Worm (Caenorhabditis elegans) whole organism, L2 larva: Measurements from ENCODE around the gene subs-4.

Source experiments
- C34F6.9 ChIP-seq: fragments of 150-350 bp; optimal IDR thresholded peaks from 2 replicates; lab custom pipeline; 2014; ENCODE audit warnings: missing biosample characterization, missing genetic modification characterization
- Y55F3AM.14 ChIP-seq: fragments of 200-800 bp; sonication (Bioruptor generic); optimal IDR thresholded peaks from 2 replicates; lab custom pipeline; 2018; ENCODE audit warnings: mild to moderate bottlenecking, missing genetic modification characterization, missing compliant biosample characterization
- ZK546.5 ChIP-seq: sonication (generic microtip); optimal IDR thresholded peaks from 2 replicates; lab custom pipeline; 2017; ENCODE audit warnings: missing biosample characterization, missing genetic modification characterization
- aly-2 ChIP-seq: fragments of 150-350 bp; optimal IDR thresholded peaks from 2 replicates; lab custom pipeline; 2014; ENCODE audit warnings: missing biosample characterization, missing genetic modification characterization
- blmp-1 ChIP-seq: sonication (generic microtip); optimal IDR thresholded peaks from 2 replicates; lab custom pipeline; 2017; ENCODE audit warnings: missing genetic modification characterization, mild to moderate bottlenecking, missing compliant biosample characterization, antibody characterized with exemption, moderate library complexity; ENCODE audit not compliant: insufficient read depth
- crh-2 ChIP-seq: sonication (generic microtip); optimal IDR thresholded peaks from 2 replicates; lab custom pipeline; 2017; ENCODE audit warnings: missing biosample characterization, missing genetic modification characterization
- dmd-4 ChIP-seq: sonication (generic microtip); optimal IDR thresholded peaks from 2 replicates; lab custom pipeline; 2017; ENCODE audit warnings: missing biosample characterization, missing genetic modification characterization
- egl-27 ChIP-seq: sonication (generic microtip); optimal IDR thresholded peaks from 3 replicates; lab custom pipeline; 2017; ENCODE audit warnings: missing biosample characterization, missing genetic modification reagents, missing genetic modification characterization
- gmeb-1 ChIP-seq: fragments of 150-350 bp; optimal IDR thresholded peaks from 2 replicates; lab custom pipeline; 2014; ENCODE audit warnings: missing biosample characterization, missing genetic modification characterization
- lin-13 ChIP-seq: fragments of 150-350 bp; optimal IDR thresholded peaks from 2 replicates; lab custom pipeline; 2014; ENCODE audit warnings: missing biosample characterization, missing genetic modification reagents, missing genetic modification characterization
- lin-39 ChIP-seq: fragments of 150-350 bp; optimal IDR thresholded peaks from 2 replicates; lab custom pipeline; 2014; ENCODE audit warnings: missing biosample characterization, missing genetic modification reagents, missing genetic modification characterization
- lsy-2 ChIP-seq, 2 experiments: fragments of 150-350 bp in 1 of 2; sonication (generic microtip) in 1 of 2; optimal IDR thresholded peaks; 2 replicates each; lab custom pipeline; 2014 to 2017; ENCODE audit warnings: missing biosample characterization in 2 of 2, missing genetic modification characterization in 2 of 2
- nhr-10 ChIP-seq: sonication (generic microtip); optimal IDR thresholded peaks from 2 replicates; lab custom pipeline; 2017; ENCODE audit warnings: missing biosample characterization, missing genetic modification characterization
- nhr-11 ChIP-seq: fragments of 150-350 bp; optimal IDR thresholded peaks from 2 replicates; lab custom pipeline; 2014; ENCODE audit warnings: missing biosample characterization, missing genetic modification characterization
- nhr-12 ChIP-seq: fragments of 150-350 bp; optimal IDR thresholded peaks from 2 replicates; lab custom pipeline; 2014; ENCODE audit warnings: missing biosample characterization, missing genetic modification characterization
- nhr-129 ChIP-seq: fragments of 150-350 bp; optimal IDR thresholded peaks from 2 replicates; lab custom pipeline; 2014; ENCODE audit warnings: missing biosample characterization, missing genetic modification characterization
- nhr-23 ChIP-seq: fragments of 150-350 bp; optimal IDR thresholded peaks from 2 replicates; lab custom pipeline; 2014; ENCODE audit warnings: missing biosample characterization, missing genetic modification reagents, missing genetic modification characterization
- nhr-237 ChIP-seq: fragments of 150-350 bp; optimal IDR thresholded peaks from 2 replicates; lab custom pipeline; 2014; ENCODE audit warnings: missing biosample characterization, missing genetic modification characterization
- nhr-25 ChIP-seq: fragments of 150-350 bp; sonication (generic microtip); optimal IDR thresholded peaks from 3 replicates; lab custom pipeline; 2014; ENCODE audit warnings: missing biosample characterization, missing genetic modification characterization
- nhr-77 ChIP-seq: fragments of 150-350 bp; optimal IDR thresholded peaks from 2 replicates; lab custom pipeline; 2014; ENCODE audit warnings: missing biosample characterization, missing genetic modification characterization
- peb-1 ChIP-seq: fragments of 150-350 bp; optimal IDR thresholded peaks from 2 replicates; lab custom pipeline; 2014; ENCODE audit warnings: missing biosample characterization, missing genetic modification characterization
- sem-4 ChIP-seq: fragments of 150-350 bp; optimal IDR thresholded peaks from 2 replicates; lab custom pipeline; 2014; ENCODE audit warnings: missing biosample characterization, missing genetic modification reagents, missing genetic modification characterization
- skn-1 ChIP-seq: sonication (generic microtip); optimal IDR thresholded peaks from 2 replicates; lab custom pipeline; 2017; ENCODE audit warnings: missing biosample characterization, missing genetic modification characterization
- sma-9 ChIP-seq, 2 experiments: fragments of 150-350 bp in 1 of 2; sonication (generic microtip) in 1 of 2; optimal IDR thresholded peaks; 2 replicates each; lab custom pipeline; 2014 to 2016; ENCODE audit warnings: missing genetic modification characterization in 2 of 2, mild to moderate bottlenecking in 1 of 2, missing biosample characterization in 1 of 2, missing compliant biosample characterization in 1 of 2, missing genetic modification reagents in 1 of 2, moderate library complexity in 1 of 2
- snpc-4 ChIP-seq: fragments of 150-350 bp; optimal IDR thresholded peaks from 2 replicates; lab custom pipeline; 2014; ENCODE audit warnings: missing biosample characterization, missing genetic modification characterization
- unc-39 ChIP-seq: fragments of 150-350 bp; optimal IDR thresholded peaks from 2 replicates; lab custom pipeline; 2014; ENCODE audit warnings: missing biosample characterization, missing genetic modification characterization
- zag-1 ChIP-seq: fragments of 150-350 bp; optimal IDR thresholded peaks from 2 replicates; lab custom pipeline; 2014; ENCODE audit warnings: missing biosample characterization, missing genetic modification characterization
- ztf-1 ChIP-seq: fragments of 200-800 bp; sonication (Bioruptor generic); conservative IDR thresholded peaks from 2 replicates; pipeline ENCODE4 v1.3.6; 2022; ENCODE audit warnings: missing genetic modification characterization, missing compliant biosample characterization
- ztf-11 ChIP-seq: sonication (generic microtip); optimal IDR thresholded peaks from 2 replicates; lab custom pipeline; 2017; ENCODE audit warnings: missing biosample characterization, missing genetic modification characterization

subs-4 gene

ce11 chrIII:11358273-11358672 lies 23.7 kb upstream of the subs-4 start:
- TF ChIP-seq aly-2 (tag; lab: Kevin White, UChicago) (no peak), skn-1 (tag; lab: Kevin White, UChicago) (no peak), nhr-23 (tag; lab: Kevin White, UChicago) (no peak)

- TF ChIP-seq skn-1 (tag; lab: Kevin White, UChicago), result no peak
- TF ChIP-seq gmeb-1, result no peak
- no peak for TF ChIP-seq unc-39
- TF ChIP-seq blmp-1 (tag; lab: Kevin White, UChicago), result no peak
- TF ChIP-seq lin-13 (GFP tag; lab: Kevin White, UChicago), result no peak
- no peak for TF ChIP-seq ztf-11
- TF ChIP-seq nhr-12, result no peak
- no peak for TF ChIP-seq lsy-2 (tag; optimal IDR thresholded peaks at IDR 0.05; lab: Kevin White, UChicago)
- no peak for TF ChIP-seq aly-2 (tag; lab: Kevin White, UChicago)
- no peak for TF ChIP-seq dmd-4 (tag; lab: Kevin White, UChicago)
- TF ChIP-seq Y55F3AM.14 (GFP tag; lab: Kevin White, UChicago), result no peak
- TF ChIP-seq nhr-11 (tag; lab: Kevin White, UChicago), result no peak
- no peak for TF ChIP-seq ztf-1 (GFP tag; lab: Robert Waterston, UW)
- TF ChIP-seq nhr-25 (tag; lab: Kevin White, UChicago), result no peak
Measured at ce11 chrIII:11359422-11359821, 22.6 kb upstream of the subs-4 start.

ce11 chrIII:11360156-11360555 lies 21.9 kb upstream of the subs-4 start, which contains the start of gene T28D6.4:
Gene T28D6.4 (plus strand): TSS chrIII:11360456.
- no peak for TF ChIP-seq C34F6.9 (tag; lab: Kevin White, UChicago)
- no peak for TF ChIP-seq nhr-237
- no peak for TF ChIP-seq lin-39 (tag; lab: Kevin White, UChicago)
- no peak for TF ChIP-seq peb-1 (tag; lab: Kevin White, UChicago)
- TF ChIP-seq sem-4 (tag; lab: Kevin White, UChicago), result no peak
- no peak for TF ChIP-seq skn-1 (tag; lab: Kevin White, UChicago)
- no peak for TF ChIP-seq egl-27 (tag; lab: Kevin White, UChicago)
- TF ChIP-seq unc-39, result no peak

- no peak for TF ChIP-seq nhr-237
- no peak for TF ChIP-seq crh-2 (tag; lab: Kevin White, UChicago)
- TF ChIP-seq blmp-1 (tag; lab: Kevin White, UChicago), result no peak
- no peak for TF ChIP-seq lsy-2 (tag; optimal IDR thresholded peaks at IDR 0.05; lab: Kevin White, UChicago)
- no peak for TF ChIP-seq sma-9 (GFP tag; optimal IDR thresholded peaks at IDR 0.05; lab: Kevin White, UChicago)
- TF ChIP-seq sma-9 (tag; optimal IDR thresholded peaks at IDR 0.05; lab: Kevin White, UChicago), result no peak
- no peak for TF ChIP-seq nhr-77 (tag; lab: Kevin White, UChicago)
- no peak for TF ChIP-seq lin-13 (GFP tag; lab: Kevin White, UChicago)
- TF ChIP-seq ztf-1 (GFP tag; lab: Robert Waterston, UW), result no peak
- TF ChIP-seq snpc-4 (tag; lab: Kevin White, UChicago), result no peak
- no peak for TF ChIP-seq zag-1 (tag; lab: Kevin White, UChicago)
- no peak for TF ChIP-seq nhr-11 (tag; lab: Kevin White, UChicago)
- TF ChIP-seq unc-39, result no peak
- TF ChIP-seq ZK546.5 (tag; lab: Kevin White, UChicago), result no peak
- no peak for TF ChIP-seq nhr-10
- no peak for TF ChIP-seq gmeb-1
- no peak for TF ChIP-seq skn-1 (tag; lab: Kevin White, UChicago)
- TF ChIP-seq nhr-129, result no peak
Measured at ce11 chrIII:11361394-11361793, 20.6 kb upstream of the subs-4 start.

- TF ChIP-seq sem-4 (tag; lab: Kevin White, UChicago), result no peak
- no peak for TF ChIP-seq nhr-11 (tag; lab: Kevin White, UChicago)
- no peak for TF ChIP-seq egl-27 (tag; lab: Kevin White, UChicago)
Measured at ce11 chrIII:11362915-11363314, 19.1 kb upstream of the subs-4 start.

- TF ChIP-seq unc-39 (no peak), Y55F3AM.14 (GFP tag; lab: Kevin White, UChicago) (no peak)
Measured at ce11 chrIII:11366467-11366866, 15.6 kb upstream of the subs-4 start, which contains the start of gene T28D6.3. Gene T28D6.3 (plus strand): TSS chrIII:11366767.
